Fruit fly (Drosophila melanogaster) whole organism: ENCODE data around the gene Psn.

Experiments used
- CG8478 ChIP-seq: fragments of >200 bp; optimal IDR thresholded peaks from 2 replicates; lab custom pipeline; 2018; ENCODE audit warnings: inconsistent platforms
- Dll ChIP-seq: fragments of >200 bp; optimal IDR thresholded peaks from 2 replicates; lab custom pipeline; 2017
- EcR ChIP-seq, 2 experiments: fragments of >200 bp; optimal IDR thresholded peaks; 2 replicates each; lab custom pipeline; 2017; ENCODE audit warnings: missing biosample characterization in 2 of 2, missing genetic modification characterization in 2 of 2, missing genetic modification reagents in 2 of 2
- pan ChIP-seq: fragments of >200 bp; optimal IDR thresholded peaks from 2 replicates; lab custom pipeline; 2017
- psq ChIP-seq: fragments of >200 bp; optimal IDR thresholded peaks from 2 replicates; lab custom pipeline; 2017
- usp ChIP-seq: fragments of >200 bp; optimal IDR thresholded peaks from 2 replicates; lab custom pipeline; 2017; ENCODE audit warnings: missing biosample characterization, missing genetic modification characterization, mixed read lengths

DNA sequence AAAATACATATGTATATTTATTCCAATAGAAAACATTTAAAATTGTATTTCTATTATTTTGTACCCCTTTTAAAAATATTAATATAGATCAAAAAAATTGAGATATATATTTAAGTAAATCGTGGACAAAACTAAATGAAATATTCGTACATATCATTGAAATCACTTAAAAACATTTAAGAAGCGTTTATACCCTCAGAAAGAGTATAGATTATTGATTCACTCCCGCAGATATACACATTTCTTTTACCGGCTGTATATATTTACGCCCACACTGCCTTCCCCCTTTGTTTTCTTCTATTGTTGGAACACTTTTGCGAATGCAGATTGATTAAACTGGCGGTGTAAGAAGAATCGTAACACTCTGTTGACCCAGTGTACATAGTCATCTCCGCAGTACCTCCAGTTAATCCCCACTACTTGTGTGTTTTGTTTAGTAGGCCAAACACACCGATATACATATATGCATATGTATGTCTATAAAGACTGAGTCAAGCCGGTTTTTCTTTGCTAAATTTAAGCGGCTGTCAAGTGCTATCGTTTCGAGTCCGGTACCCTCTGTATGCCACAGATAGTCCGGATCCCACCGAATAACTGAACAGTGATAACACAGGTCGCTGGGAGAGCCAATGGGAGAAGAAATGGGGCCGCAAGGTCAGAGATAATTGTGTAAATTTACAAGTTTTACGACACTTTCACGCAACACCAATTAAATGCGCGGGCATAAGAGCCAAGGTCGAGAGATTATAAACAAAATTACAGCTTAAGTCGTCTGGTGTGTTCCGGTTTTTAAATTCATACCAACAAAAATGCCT lies 39.4 kb downstream of the Psn start:
- TF ChIP-seq CG8478 (no peak), pan (lab: Kevin White, UChicago) (no peak), psq (lab: Kevin White, UChicago) (no peak), usp (GFP tag; lab: Kevin White, UChicago) (no peak), Dll (lab: Kevin White, UChicago) (no peak), EcR (GFP tag; optimal IDR thresholded peaks at IDR 0.05; lab: Kevin White, UChicago) (no peak)
